Comparison of ENCODE assay signal across 1 fruit fly cellular context in genomic region chr2L:16719643-16720515, dm6.
TF ChIP-seq lines count a peak whose summit lies in the region.

Gene Cyt-c-p, plus strand, starts transcription at chr2L:16719932.

TF ChIP-seq in whole organism, embryonic, 481 proteins besides CTCF, POLR2A, EP300 and RAD21 (continued from another document and continues in another):
- TF ChIP-seq Max (GFP tag; optimal IDR thresholded peaks at IDR 0.05; lab: Kevin White, UChicago) (peak; percentile 28), sisA (GFP tag; IDR thresholded peaks at IDR 0.05; lab: Robert Waterston, UW) (no peak), odd (GFP tag; optimal IDR thresholded peaks at IDR 0.05; lab: Kevin White, UChicago) (no peak), CG15269 (tag; optimal IDR thresholded peaks at IDR 0.05; lab: Kevin White, UChicago) (no peak), tna (GFP tag; IDR thresholded peaks at IDR 0.05; lab: Robert Waterston, UW; ENCODE audit: partially characterized antibody) (no peak), tx (GFP tag; optimal IDR thresholded peaks at IDR 0.05; lab: Kevin White, UChicago) (peak; percentile 16), CG7839 (tag; optimal IDR thresholded peaks at IDR 0.05; lab: Kevin White, UChicago) (no peak), pan (optimal IDR thresholded peaks at IDR 0.05; lab: Kevin White, UChicago) (no peak), pan (GFP tag; optimal IDR thresholded peaks at IDR 0.05 in 1 of 2, IDR thresholded peaks at IDR 0.05 in 1 of 2) (no peak), pros (GFP tag; optimal IDR thresholded peaks at IDR 0.05; lab: Kevin White, UChicago) (no peak), Hr39 (optimal IDR thresholded peaks at IDR 0.05; lab: Kevin White, UChicago) (no peak), dm (GFP tag; optimal IDR thresholded peaks at IDR 0.05; lab: Kevin White, UChicago) (peak; percentile 52), TFAM (GFP tag; optimal IDR thresholded peaks at IDR 0.05; lab: Kevin White, UChicago) (no peak), Mes4 (GFP tag; optimal IDR thresholded peaks at IDR 0.05; lab: Kevin White, UChicago) (peak; percentile 7), chm (GFP tag; IDR thresholded peaks at IDR 0.05; lab: Robert Waterston, UW) (peak; percentile 67; the same call in 1 of the 2 replicates), CG3163 (GFP tag; optimal IDR thresholded peaks at IDR 0.05; lab: Kevin White, UChicago) (no peak), klu (GFP tag; IDR thresholded peaks at IDR 0.05; lab: Robert Waterston, UW) (0 out of 2 replicates have a peak, but pooled peaks have one; percentile 50), ERR (GFP tag; optimal IDR thresholded peaks at IDR 0.05; lab: Kevin White, UChicago) (peak; percentile 7), tup (GFP tag; optimal IDR thresholded peaks at IDR 0.05; lab: Kevin White, UChicago) (no peak), CG15011 (GFP tag; optimal IDR thresholded peaks at IDR 0.05; lab: Kevin White, UChicago) (no peak), ewg (GFP tag; optimal IDR thresholded peaks at IDR 0.05; lab: Kevin White, UChicago) (peak; percentile 1), Gug (GFP tag; IDR thresholded peaks at IDR 0.05; lab: Robert Waterston, UW) (no peak), oc (tag; optimal IDR thresholded peaks at IDR 0.05; lab: Kevin White, UChicago) (no peak), MBD-R2 (GFP tag; IDR thresholded peaks at IDR 0.05; lab: Robert Waterston, UW) (peak; percentile 60), eve (GFP tag; optimal IDR thresholded peaks at IDR 0.05; lab: Kevin White, UChicago) (peak in 1 of 2 experiments; percentile 36), CG16863 (GFP tag; optimal IDR thresholded peaks at IDR 0.05; lab: Kevin White, UChicago) (peak; percentile 13), Lim3 (GFP tag; IDR thresholded peaks at IDR 0.05; lab: Robert Waterston, UW) (no peak), NFAT (GFP tag; IDR thresholded peaks at IDR 0.05; lab: Robert Waterston, UW) (peak; percentile 58; the same call in 1 of the 2 replicates), cas (GFP tag; IDR thresholded peaks at IDR 0.05; lab: Robert Waterston, UW) (no peak), cad (GFP tag; optimal IDR thresholded peaks at IDR 0.05; lab: Kevin White, UChicago) (peak; percentile 54), CG8281 (tag; optimal IDR thresholded peaks at IDR 0.05; lab: Kevin White, UChicago) (no peak), kni (GFP tag; optimal IDR thresholded peaks at IDR 0.05; lab: Kevin White, UChicago) (no peak), lola (GFP tag; optimal IDR thresholded peaks at IDR 0.05; lab: Kevin White, UChicago) (peak in 1 of 3 experiments; percentile 3), CG9215 (GFP tag; IDR thresholded peaks at IDR 0.05; lab: Robert Waterston, UW) (no peak), sens-2 (GFP tag; IDR thresholded peaks at IDR 0.05; lab: Robert Waterston, UW) (no peak), Jarid2 (GFP tag; optimal IDR thresholded peaks at IDR 0.05; lab: Kevin White, UChicago) (peak; percentile 64), ap (GFP tag; IDR thresholded peaks at IDR 0.05; lab: Robert Waterston, UW) (no peak), corto (GFP tag; optimal IDR thresholded peaks at IDR 0.05; lab: Kevin White, UChicago) (no peak), lmd (GFP tag; IDR thresholded peaks at IDR 0.05; lab: Robert Waterston, UW) (no peak), CG15696 (tag; optimal IDR thresholded peaks at IDR 0.05; lab: Kevin White, UChicago) (no peak), CG31224 (GFP tag; IDR thresholded peaks at IDR 0.05; lab: Robert Waterston, UW) (no peak), CG2120 (GFP tag; optimal IDR thresholded peaks at IDR 0.05; lab: Kevin White, UChicago) (no peak), CG10431 (GFP tag; optimal IDR thresholded peaks at IDR 0.05; lab: Kevin White, UChicago) (peak; percentile 4), unc-4 (GFP tag; IDR thresholded peaks at IDR 0.05; lab: Robert Waterston, UW; ENCODE audit: partially characterized antibody) (peak; percentile 66), schlank (tag; optimal IDR thresholded peaks at IDR 0.05; lab: Kevin White, UChicago) (no peak), CG42726 (GFP tag; IDR thresholded peaks at IDR 0.05; lab: Robert Waterston, UW; ENCODE audit: partially characterized antibody) (no peak; the same call in none of the 2 replicates), ATbp (GFP tag; optimal IDR thresholded peaks at IDR 0.05; lab: Kevin White, UChicago) (no peak), cato (GFP tag; optimal IDR thresholded peaks at IDR 0.05; lab: Kevin White, UChicago; ENCODE audit: borderline replicate concordance) (no peak), CG34422 (GFP tag; IDR thresholded peaks at IDR 0.05; lab: Robert Waterston, UW) (no peak; the same call in 2 of the 3 replicates), CG2116 (GFP tag; optimal IDR thresholded peaks at IDR 0.05; lab: Kevin White, UChicago) (peak; percentile 76), CG14860 (GFP tag; IDR thresholded peaks at IDR 0.05; lab: Robert Waterston, UW; ENCODE audit: partially characterized antibody) (peak; percentile 17; the same call in 1 of the 3 replicates), dmrt99B (tag; optimal IDR thresholded peaks at IDR 0.05; lab: Kevin White, UChicago) (no peak), ro (GFP tag; IDR thresholded peaks at IDR 0.05; lab: Robert Waterston, UW) (no peak), Nf-YA (GFP tag; IDR thresholded peaks at IDR 0.05; lab: Robert Waterston, UW) (no peak), HLH54F (GFP tag; optimal IDR thresholded peaks at IDR 0.05; lab: Kevin White, UChicago) (peak; percentile 9), Tbp (GFP tag; optimal IDR thresholded peaks at IDR 0.05; lab: Kevin White, UChicago) (no peak), tap (tag; optimal IDR thresholded peaks at IDR 0.05; lab: Kevin White, UChicago) (no peak), zfh1 (GFP tag; IDR thresholded peaks at IDR 0.05; lab: Robert Waterston, UW) (no peak), CG15479 (GFP tag; optimal IDR thresholded peaks at IDR 0.05; lab: Kevin White, UChicago) (no peak), H15 (GFP tag; IDR thresholded peaks at IDR 0.05; lab: Robert Waterston, UW) (no peak), CG1529 (GFP tag; optimal IDR thresholded peaks at IDR 0.05; lab: Kevin White, UChicago) (no peak), CG16815 (GFP tag; optimal IDR thresholded peaks at IDR 0.05; lab: Kevin White, UChicago) (no peak), lab (GFP tag; optimal IDR thresholded peaks at IDR 0.05; lab: Kevin White, UChicago) (peak; percentile 64), lbe (GFP tag; optimal IDR thresholded peaks at IDR 0.05; lab: Kevin White, UChicago) (no peak), trem (tag; optimal IDR thresholded peaks at IDR 0.05; lab: Kevin White, UChicago) (peak; percentile 76), Asciz (GFP tag; optimal IDR thresholded peaks at IDR 0.05; lab: Kevin White, UChicago) (peak; percentile 34), CG31441 (GFP tag; IDR thresholded peaks at IDR 0.05; lab: Robert Waterston, UW) (0 out of 2 replicates have a peak, but pooled peaks have one; percentile 12), HLHmδ (GFP tag; optimal IDR thresholded peaks at IDR 0.05; lab: Kevin White, UChicago) (no peak), CG18011 (GFP tag; optimal IDR thresholded peaks at IDR 0.05; lab: Kevin White, UChicago) (peak; percentile 99), CG11560 (tag; IDR thresholded peaks at IDR 0.05; lab: Robert Waterston, UW) (no peak), CG6689 (GFP tag; IDR thresholded peaks at IDR 0.05; lab: Robert Waterston, UW) (no peak), CG3281 (GFP tag; optimal IDR thresholded peaks at IDR 0.05; lab: Kevin White, UChicago) (peak; percentile 47), nom (GFP tag; optimal IDR thresholded peaks at IDR 0.05; lab: Kevin White, UChicago) (no peak), E2f1 (GFP tag; IDR thresholded peaks at IDR 0.05; lab: Robert Waterston, UW) (no peak), CG11723 (GFP tag; optimal IDR thresholded peaks at IDR 0.05; lab: Kevin White, UChicago) (no peak), sob (GFP tag; IDR thresholded peaks at IDR 0.05; lab: Robert Waterston, UW) (peak; percentile 54; the same call in 1 of the 2 replicates), Eip74EF (GFP tag; optimal IDR thresholded peaks at IDR 0.05; lab: Kevin White, UChicago) (peak in 1 of 2 experiments; percentile 77), Nf-YC (tag; optimal IDR thresholded peaks at IDR 0.05; lab: Kevin White, UChicago) (peak; percentile 55), usp (GFP tag; optimal IDR thresholded peaks at IDR 0.05; lab: Kevin White, UChicago) (no peak), gfzf (GFP tag; optimal IDR thresholded peaks at IDR 0.05; lab: Kevin White, UChicago) (peak; percentile 98), wdn (GFP tag; IDR thresholded peaks at IDR 0.05; lab: Robert Waterston, UW) (no peak), CG14050 (GFP tag; IDR thresholded peaks at IDR 0.05; lab: Robert Waterston, UW) (no peak), cwo (GFP tag; optimal IDR thresholded peaks at IDR 0.05; lab: Kevin White, UChicago) (peak; percentile 20), CG18764 (GFP tag; optimal IDR thresholded peaks at IDR 0.05; lab: Kevin White, UChicago) (no peak), wek (GFP tag; optimal IDR thresholded peaks at IDR 0.05; lab: Kevin White, UChicago) (peak; percentile 6), CG2202 (tag; optimal IDR thresholded peaks at IDR 0.05; lab: Kevin White, UChicago) (no peak), CG11695 (GFP tag; IDR thresholded peaks at IDR 0.05; lab: Robert Waterston, UW) (no peak), CG2678 (tag; optimal IDR thresholded peaks at IDR 0.05; lab: Kevin White, UChicago) (peak; percentile 38), NfI (GFP tag; optimal IDR thresholded peaks at IDR 0.05; lab: Kevin White, UChicago) (no peak), CG4360 (GFP tag; IDR thresholded peaks at IDR 0.05; lab: Robert Waterston, UW) (no peak), esg (GFP tag; conservative IDR thresholded peaks at IDR 0.05; lab: Robert Waterston, UW) (no peak), Fer2 (tag; optimal IDR thresholded peaks at IDR 0.05; lab: Kevin White, UChicago) (no peak), CG6175 (GFP tag; IDR thresholded peaks at IDR 0.05; lab: Robert Waterston, UW) (no peak), CG12236 (GFP tag; optimal IDR thresholded peaks at IDR 0.05; lab: Kevin White, UChicago) (no peak), CG6683 (GFP tag; optimal IDR thresholded peaks at IDR 0.05; lab: Kevin White, UChicago) (no peak), H2.0 (GFP tag; IDR thresholded peaks at IDR 0.05; lab: Robert Waterston, UW) (no peak), Hey (tag; optimal IDR thresholded peaks at IDR 0.05; lab: Kevin White, UChicago) (no peak), exex (tag; optimal IDR thresholded peaks at IDR 0.05; lab: Kevin White, UChicago) (peak; percentile 44), ara (GFP tag; IDR thresholded peaks at IDR 0.05; lab: Robert Waterston, UW) (no peak), da (GFP tag; optimal IDR thresholded peaks at IDR 0.05; lab: Kevin White, UChicago) (no peak), danr (GFP tag; IDR thresholded peaks at IDR 0.05; lab: Robert Waterston, UW) (no peak), crol (GFP tag; IDR thresholded peaks at IDR 0.05; lab: Robert Waterston, UW) (0 out of 2 replicates have a peak, but pooled peaks have one; percentile 20), D19B (GFP tag; optimal IDR thresholded peaks at IDR 0.05; lab: Kevin White, UChicago) (no peak), CG8944 (GFP tag; optimal IDR thresholded peaks at IDR 0.05; lab: Kevin White, UChicago) (no peak), CG3065 (GFP tag; optimal IDR thresholded peaks at IDR 0.05; lab: Kevin White, UChicago) (no peak), insv (GFP tag; optimal IDR thresholded peaks at IDR 0.05; lab: Kevin White, UChicago) (peak in 1 of 2 experiments; percentile 11), abd-A (tag; optimal IDR thresholded peaks at IDR 0.05; lab: Kevin White, UChicago) (peak; percentile 94), CG12219 (GFP tag; optimal IDR thresholded peaks at IDR 0.05; lab: Kevin White, UChicago) (no peak), mld (GFP tag; IDR thresholded peaks at IDR 0.05; lab: Robert Waterston, UW; ENCODE audit: partially characterized antibody) (no peak), Ravus (GFP tag; IDR thresholded peaks at IDR 0.05; lab: Robert Waterston, UW) (no peak), CG32532 (GFP tag; IDR thresholded peaks at IDR 0.05; lab: Robert Waterston, UW) (peak; percentile 7; the same call in 1 of the 2 replicates), peb (GFP tag; IDR thresholded peaks at IDR 0.05; lab: Robert Waterston, UW) (no peak), CrebB (tag; optimal IDR thresholded peaks at IDR 0.05; lab: Kevin White, UChicago) (no peak), rib (GFP tag; IDR thresholded peaks at IDR 0.05; lab: Robert Waterston, UW) (no peak), CG13296 (GFP tag; optimal IDR thresholded peaks at IDR 0.05; lab: Kevin White, UChicago) (peak; percentile 43), sima (GFP tag; optimal IDR thresholded peaks at IDR 0.05; lab: Kevin White, UChicago) (no peak), Elba2 (GFP tag; optimal IDR thresholded peaks at IDR 0.05; lab: Kevin White, UChicago) (no peak), Xrp1 (GFP tag; IDR thresholded peaks at IDR 0.05; lab: Robert Waterston, UW) (no peak), bsh (GFP tag; optimal IDR thresholded peaks at IDR 0.05; lab: Kevin White, UChicago) (no peak), disco-r (GFP tag; optimal IDR thresholded peaks at IDR 0.05; lab: Kevin White, UChicago) (peak; percentile 25), CG11093 (GFP tag; IDR thresholded peaks at IDR 0.05; lab: Robert Waterston, UW) (no peak), CG7357 (GFP tag; IDR thresholded peaks at IDR 0.05; lab: Robert Waterston, UW) (no peak), CG12299 (tag; optimal IDR thresholded peaks at IDR 0.05; lab: Kevin White, UChicago) (peak; percentile 45), CG2875 (GFP tag; optimal IDR thresholded peaks at IDR 0.05; lab: Kevin White, UChicago) (peak; percentile 4), Dfd (GFP tag; optimal IDR thresholded peaks at IDR 0.05; lab: Kevin White, UChicago) (no peak), CG8388 (GFP tag; optimal IDR thresholded peaks at IDR 0.05; lab: Kevin White, UChicago) (no peak), CG31388 (GFP tag; optimal IDR thresholded peaks at IDR 0.05; lab: Kevin White, UChicago) (no peak), CG6654 (GFP tag; optimal IDR thresholded peaks at IDR 0.05; lab: Kevin White, UChicago) (no peak), caup (GFP tag; optimal IDR thresholded peaks at IDR 0.05; lab: Kevin White, UChicago; ENCODE audit: severe bottlenecking) (peak; percentile 52), CG14441 (GFP tag; IDR thresholded peaks at IDR 0.05; lab: Robert Waterston, UW) (no peak), Abd-B (GFP tag; optimal IDR thresholded peaks at IDR 0.05; lab: Kevin White, UChicago) (peak; percentile 94), vnd (GFP tag; IDR thresholded peaks at IDR 0.05; lab: Robert Waterston, UW; ENCODE audit: partially characterized antibody) (0 out of 3 replicates have a peak, but pooled peaks have one; percentile 35), bowl (GFP tag; IDR thresholded peaks at IDR 0.05; lab: Robert Waterston, UW) (no peak), CG11696 (GFP tag; IDR thresholded peaks at IDR 0.05; lab: Robert Waterston, UW) (no peak), Antp (GFP tag; optimal IDR thresholded peaks at IDR 0.05; lab: Kevin White, UChicago) (no peak)
